Worm (Caenorhabditis elegans) whole organism, L2 larva: Measurements from ENCODE around the gene Y71H2B.2.
"Not testable (repeated sequence)": the region's sequence is repeated elsewhere in the genome, so short reads cannot be mapped to it uniquely, and the experiment has no call there.

Source experiments
- C34F6.9 ChIP-seq: fragments of 150-350 bp; optimal IDR thresholded peaks from 2 replicates; lab custom pipeline; 2014; ENCODE audit warnings: missing biosample characterization, missing genetic modification characterization
- F13H6.1 ChIP-seq: sonication (generic microtip); optimal IDR thresholded peaks from 2 replicates; lab custom pipeline; 2016; ENCODE audit warnings: missing genetic modification characterization, missing compliant biosample characterization
- R02D3.7 ChIP-seq: fragments of 150-350 bp; optimal IDR thresholded peaks from 2 replicates; lab custom pipeline; 2014; ENCODE audit warnings: missing biosample characterization, missing genetic modification characterization
- Y55F3AM.14 ChIP-seq: fragments of 200-800 bp; sonication (Bioruptor generic); optimal IDR thresholded peaks from 2 replicates; lab custom pipeline; 2018; ENCODE audit warnings: mild to moderate bottlenecking, missing genetic modification characterization, missing compliant biosample characterization
- alr-1 ChIP-seq: fragments of 150-350 bp; optimal IDR thresholded peaks from 2 replicates; lab custom pipeline; 2014; ENCODE audit warnings: missing biosample characterization, missing genetic modification characterization
- aly-2 ChIP-seq: fragments of 150-350 bp; optimal IDR thresholded peaks from 2 replicates; lab custom pipeline; 2014; ENCODE audit warnings: missing biosample characterization, missing genetic modification characterization
- ama-1 ChIP-seq: fragments of 150-350 bp; optimal IDR thresholded peaks from 2 replicates; lab custom pipeline; 2018; ENCODE audit warnings: inconsistent platforms
- ceh-82 ChIP-seq: fragments of 150-350 bp; optimal IDR thresholded peaks from 2 replicates; lab custom pipeline; 2014; ENCODE audit warnings: missing biosample characterization, missing genetic modification characterization
- crh-2 ChIP-seq: sonication (generic microtip); optimal IDR thresholded peaks from 2 replicates; lab custom pipeline; 2017; ENCODE audit warnings: missing biosample characterization, missing genetic modification characterization
- egl-27 ChIP-seq: sonication (generic microtip); optimal IDR thresholded peaks from 3 replicates; lab custom pipeline; 2017; ENCODE audit warnings: missing biosample characterization, missing genetic modification reagents, missing genetic modification characterization
- elt-1 ChIP-seq: fragments of 150-350 bp; optimal IDR thresholded peaks from 2 replicates; lab custom pipeline; 2014; ENCODE audit warnings: missing biosample characterization, missing genetic modification characterization
- elt-3 ChIP-seq: sonication (generic microtip); optimal IDR thresholded peaks from 2 replicates; lab custom pipeline; 2017; ENCODE audit warnings: missing biosample characterization, missing genetic modification characterization
- fos-1 ChIP-seq: fragments of 150-350 bp; optimal IDR thresholded peaks from 2 replicates; lab custom pipeline; 2014; ENCODE audit warnings: missing biosample characterization, missing genetic modification characterization
- lin-11 ChIP-seq: fragments of 150-350 bp; sonication (generic microtip); optimal IDR thresholded peaks from 2 replicates; lab custom pipeline; 2014; ENCODE audit warnings: missing biosample characterization, missing genetic modification characterization, inconsistent platforms, mixed read lengths
- lin-13 ChIP-seq: fragments of 150-350 bp; optimal IDR thresholded peaks from 2 replicates; lab custom pipeline; 2014; ENCODE audit warnings: missing biosample characterization, missing genetic modification reagents, missing genetic modification characterization
- lin-39 ChIP-seq: fragments of 150-350 bp; optimal IDR thresholded peaks from 2 replicates; lab custom pipeline; 2014; ENCODE audit warnings: missing biosample characterization, missing genetic modification reagents, missing genetic modification characterization
- lsy-2 ChIP-seq, 2 experiments: fragments of 150-350 bp in 1 of 2; sonication (generic microtip) in 1 of 2; optimal IDR thresholded peaks; 2 replicates each; lab custom pipeline; 2014 to 2017; ENCODE audit warnings: missing biosample characterization in 2 of 2, missing genetic modification characterization in 2 of 2
- mab-5 ChIP-seq: fragments of 150-350 bp; optimal IDR thresholded peaks from 2 replicates; lab custom pipeline; 2014; ENCODE audit warnings: missing biosample characterization, missing genetic modification characterization
- mbf-1 ChIP-seq: sonication (generic microtip); optimal IDR thresholded peaks from 2 replicates; lab custom pipeline; 2017; ENCODE audit warnings: missing biosample characterization, missing genetic modification characterization
- nhr-11 ChIP-seq: fragments of 150-350 bp; optimal IDR thresholded peaks from 2 replicates; lab custom pipeline; 2014; ENCODE audit warnings: missing biosample characterization, missing genetic modification characterization
- nhr-129 ChIP-seq: fragments of 150-350 bp; optimal IDR thresholded peaks from 2 replicates; lab custom pipeline; 2014; ENCODE audit warnings: missing biosample characterization, missing genetic modification characterization
- nhr-23 ChIP-seq: fragments of 150-350 bp; optimal IDR thresholded peaks from 2 replicates; lab custom pipeline; 2014; ENCODE audit warnings: missing biosample characterization, missing genetic modification reagents, missing genetic modification characterization
- nhr-237 ChIP-seq: fragments of 150-350 bp; optimal IDR thresholded peaks from 2 replicates; lab custom pipeline; 2014; ENCODE audit warnings: missing biosample characterization, missing genetic modification characterization
- nhr-25 ChIP-seq: fragments of 150-350 bp; sonication (generic microtip); optimal IDR thresholded peaks from 3 replicates; lab custom pipeline; 2014; ENCODE audit warnings: missing biosample characterization, missing genetic modification characterization
- nhr-6 ChIP-seq: fragments of 150-350 bp; optimal IDR thresholded peaks from 2 replicates; lab custom pipeline; 2014; ENCODE audit warnings: missing biosample characterization, missing genetic modification characterization
- peb-1 ChIP-seq: fragments of 150-350 bp; optimal IDR thresholded peaks from 2 replicates; lab custom pipeline; 2014; ENCODE audit warnings: missing biosample characterization, missing genetic modification characterization
- sem-4 ChIP-seq: fragments of 150-350 bp; optimal IDR thresholded peaks from 2 replicates; lab custom pipeline; 2014; ENCODE audit warnings: missing biosample characterization, missing genetic modification reagents, missing genetic modification characterization
- skn-1 ChIP-seq: sonication (generic microtip); optimal IDR thresholded peaks from 2 replicates; lab custom pipeline; 2017; ENCODE audit warnings: missing biosample characterization, missing genetic modification characterization
- sma-3 ChIP-seq: sonication (generic microtip); optimal IDR thresholded peaks from 2 replicates; lab custom pipeline; 2016; ENCODE audit warnings: missing genetic modification reagents, missing genetic modification characterization, missing compliant biosample characterization
- sma-9 ChIP-seq, 2 experiments: fragments of 150-350 bp in 1 of 2; sonication (generic microtip) in 1 of 2; optimal IDR thresholded peaks; 2 replicates each; lab custom pipeline; 2014 to 2016; ENCODE audit warnings: missing genetic modification characterization in 2 of 2, mild to moderate bottlenecking in 1 of 2, missing biosample characterization in 1 of 2, missing compliant biosample characterization in 1 of 2, missing genetic modification reagents in 1 of 2, moderate library complexity in 1 of 2
- snpc-4 ChIP-seq: fragments of 150-350 bp; optimal IDR thresholded peaks from 2 replicates; lab custom pipeline; 2014; ENCODE audit warnings: missing biosample characterization, missing genetic modification characterization
- unc-55 ChIP-seq: fragments of 150-350 bp; sonication (generic microtip); optimal IDR thresholded peaks from 3 replicates; lab custom pipeline; 2014; ENCODE audit warnings: missing biosample characterization, missing genetic modification reagents, missing genetic modification characterization
- unc-62 ChIP-seq: fragments of 150-350 bp; optimal IDR thresholded peaks from 2 replicates; lab custom pipeline; 2014; ENCODE audit warnings: missing biosample characterization, missing genetic modification reagents, missing genetic modification characterization
- zag-1 ChIP-seq: fragments of 150-350 bp; optimal IDR thresholded peaks from 2 replicates; lab custom pipeline; 2014; ENCODE audit warnings: missing biosample characterization, missing genetic modification characterization
- ztf-1 ChIP-seq: fragments of 200-800 bp; sonication (Bioruptor generic); conservative IDR thresholded peaks from 2 replicates; pipeline ENCODE4 v1.3.6; 2022; ENCODE audit warnings: missing genetic modification characterization, missing compliant biosample characterization
- ztf-4 ChIP-seq: fragments of 150-350 bp; optimal IDR thresholded peaks from 2 replicates; lab custom pipeline; 2014; ENCODE audit warnings: missing biosample characterization, missing genetic modification characterization

The Y71H2B.2 gene

DNA sequence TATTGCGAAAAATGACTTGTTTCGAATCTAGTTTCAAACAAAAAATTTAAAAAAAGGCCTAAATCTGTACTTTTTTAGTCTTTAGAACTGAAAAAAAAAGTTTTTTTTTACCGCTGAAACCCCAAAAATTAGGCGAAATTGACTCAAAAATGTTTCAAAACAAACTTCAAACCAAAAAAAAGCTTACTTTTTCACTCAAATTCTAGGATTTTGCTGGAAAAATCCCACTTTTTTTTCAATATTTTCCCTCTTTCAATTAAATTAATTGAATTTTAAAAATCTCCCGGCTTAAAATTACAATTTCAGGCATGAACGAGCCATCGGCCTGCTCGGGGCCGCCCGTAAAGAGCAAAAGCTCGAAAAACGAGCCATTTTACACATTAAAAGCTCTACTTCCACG is 25.2 kb upstream of the Y71H2B.2 start, which contains the start of gene mdt-19:
TSS of gene mdt-19 (plus strand) at position 301 of the 400 bp plus-strand sequence.
- TF ChIP-seq mab-5 (tag; lab: Kevin White, UChicago) (no peak), snpc-4 (tag; lab: Kevin White, UChicago) (no peak), alr-1 (no peak), nhr-129 (tag; lab: Kevin White, UChicago) (no peak), ceh-82 (tag; lab: Kevin White, UChicago) (no peak), nhr-25 (tag; lab: Kevin White, UChicago) (no peak), crh-2 (tag; lab: Kevin White, UChicago) (no peak)

ce11 chrIII:2598491-2599065 is 24.4 kb upstream of the Y71H2B.2 start:
- TF ChIP-seq nhr-129 (tag; lab: Kevin White, UChicago) = no peak
- TF ChIP-seq lin-11 (tag; lab: Kevin White, UChicago) = no peak
- TF ChIP-seq ama-1 (lab: Kevin White, UChicago) = no peak
- TF ChIP-seq fos-1 (tag; lab: Kevin White, UChicago) = no peak
- no peak for TF ChIP-seq zag-1 (tag; lab: Kevin White, UChicago)
- TF ChIP-seq F13H6.1 (tag; lab: Kevin White, UChicago) = no peak
- no peak for TF ChIP-seq crh-2 (tag; lab: Kevin White, UChicago)

- TF ChIP-seq lin-39 (tag; lab: Kevin White, UChicago) = no peak
- no peak for TF ChIP-seq ama-1 (lab: Kevin White, UChicago)
- TF ChIP-seq sma-3 (GFP tag; lab: Kevin White, UChicago) = no peak
- TF ChIP-seq nhr-237 (tag; lab: Kevin White, UChicago) = no peak
- TF ChIP-seq elt-1 (tag; lab: Kevin White, UChicago) = no peak
- no peak for TF ChIP-seq R02D3.7 (tag; lab: Kevin White, UChicago)
- no peak for TF ChIP-seq mbf-1 (tag; lab: Kevin White, UChicago)
- TF ChIP-seq elt-3 (tag; lab: Kevin White, UChicago) = no peak
- no peak for TF ChIP-seq aly-2 (tag; lab: Kevin White, UChicago)
- TF ChIP-seq ztf-4 (tag; lab: Kevin White, UChicago) = no peak
- no peak for TF ChIP-seq peb-1 (tag; lab: Kevin White, UChicago)
- no peak for TF ChIP-seq nhr-6 (tag; lab: Kevin White, UChicago)
- TF ChIP-seq unc-62 (GFP tag; lab: Kevin White, UChicago) = no peak
- no peak for TF ChIP-seq alr-1
- TF ChIP-seq egl-27 (tag; lab: Kevin White, UChicago) = no peak
These were observed 19.3 kb upstream of the Y71H2B.2 start, which contains the start of gene Y71H2B.11 for ce11 chrIII:2603671-2604070. Y71H2B.11 (plus strand) TSS chrIII:2603971.

ce11 chrIII:2607717-2608116 is 15.3 kb upstream of the Y71H2B.2 start, which contains the start of gene Y71H2B.5:
Y71H2B.5 (plus strand) TSS chrIII:2608017.
- not testable (repeated sequence) for TF ChIP-seq nhr-23 (tag; lab: Kevin White, UChicago); nhr-237 (tag; lab: Kevin White, UChicago); C34F6.9

DNA sequence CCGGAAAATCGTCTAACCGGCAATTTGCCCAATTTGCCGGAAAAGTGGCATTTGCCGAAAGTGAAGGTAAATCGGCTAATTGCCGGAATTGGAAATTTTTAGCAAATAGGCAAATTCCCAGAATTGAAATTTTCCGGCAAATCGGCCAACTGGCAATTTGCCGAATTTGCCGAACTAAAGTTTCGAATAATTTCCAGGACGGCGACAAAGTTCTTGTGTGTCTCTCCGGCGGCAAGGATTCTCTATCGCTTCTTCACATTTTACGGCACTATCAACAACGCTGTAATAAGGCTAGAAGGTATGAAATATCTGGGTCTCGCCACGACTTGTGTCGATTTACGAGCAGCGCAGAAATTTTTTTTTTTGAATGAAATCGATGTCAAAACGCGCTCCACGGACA is 6.8 kb upstream of the Y71H2B.2 start:
- TF ChIP-seq nhr-11 = no peak

DNA sequence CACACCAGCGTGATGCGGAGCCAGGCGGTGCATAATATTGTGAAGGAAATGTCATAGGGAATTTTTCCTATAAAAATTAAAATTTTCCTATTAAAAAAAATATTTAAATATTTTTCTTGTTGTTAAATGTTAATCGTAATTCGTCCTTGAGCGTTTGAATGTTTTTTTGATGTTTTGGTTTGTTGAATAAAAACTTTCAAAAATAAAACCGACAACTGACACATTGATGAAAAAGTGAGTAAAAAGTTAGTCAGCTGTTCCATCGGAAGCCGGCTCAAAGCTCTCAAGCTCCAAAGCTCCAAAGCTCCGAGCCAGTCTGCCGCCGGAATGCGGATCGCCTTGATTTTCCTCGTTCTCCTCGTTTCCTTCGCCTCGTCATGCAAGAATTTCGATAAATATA is 4.3 kb upstream of the Y71H2B.2 start, which contains the start of gene Y71H2B.4:
TSS of gene Y71H2B.4 (plus strand) at position 301 of the 400 bp plus-strand sequence.
- no peak for TF ChIP-seq nhr-23 (tag; lab: Kevin White, UChicago)
- TF ChIP-seq nhr-11 = no peak
- TF ChIP-seq sma-9 (GFP tag; optimal IDR thresholded peaks at IDR 0.05; lab: Kevin White, UChicago) = no peak
- TF ChIP-seq sma-9 (tag; optimal IDR thresholded peaks at IDR 0.05; lab: Kevin White, UChicago) = no peak
- no peak for TF ChIP-seq lin-13 (GFP tag; lab: Kevin White, UChicago)
- no peak for TF ChIP-seq nhr-25 (tag; lab: Kevin White, UChicago)
- no peak for TF ChIP-seq R02D3.7 (tag; lab: Kevin White, UChicago)
- no peak for TF ChIP-seq lin-39 (tag; lab: Kevin White, UChicago)
- no peak for TF ChIP-seq alr-1
- no peak for TF ChIP-seq aly-2 (tag; lab: Kevin White, UChicago)
- no peak for TF ChIP-seq unc-55 (GFP tag; lab: Kevin White, UChicago)
- no peak for TF ChIP-seq ztf-1
- TF ChIP-seq skn-1 (tag; lab: Kevin White, UChicago) = no peak
- no peak for TF ChIP-seq unc-62 (GFP tag; lab: Kevin White, UChicago)
- TF ChIP-seq snpc-4 (tag; lab: Kevin White, UChicago) = no peak
- TF ChIP-seq lsy-2 (tag; optimal IDR thresholded peaks at IDR 0.05; lab: Kevin White, UChicago) = no peak
- TF ChIP-seq sem-4 (tag; lab: Kevin White, UChicago) = no peak
- no peak for TF ChIP-seq Y55F3AM.14 (GFP tag; lab: Kevin White, UChicago)
